Worm (Caenorhabditis elegans) whole organism, early embryonic: ENCODE results near the gene nhr-264.

Source experiments
- B0310.2 ChIP-seq: sonication (generic microtip); optimal IDR thresholded peaks from 2 replicates; lab custom pipeline; 2016; ENCODE audit warnings: mild to moderate bottlenecking, missing genetic modification characterization, missing compliant biosample characterization
- F13C5.2 ChIP-seq: sonication (generic microtip); optimal IDR thresholded peaks from 2 replicates; lab custom pipeline; 2017; ENCODE audit warnings: mild to moderate bottlenecking, missing genetic modification characterization, inconsistent platforms, missing compliant biosample characterization
- ama-1 ChIP-seq: fragments of 150-350 bp; optimal IDR thresholded peaks from 2 replicates; lab custom pipeline; 2014
- ceh-36 ChIP-seq: sonication (generic microtip); optimal IDR thresholded peaks from 2 replicates; lab custom pipeline; 2016; ENCODE audit warnings: missing genetic modification characterization, inconsistent platforms, missing compliant biosample characterization
- ets-7 ChIP-seq: sonication (generic microtip); optimal IDR thresholded peaks from 2 replicates; lab custom pipeline; 2016; ENCODE audit warnings: missing genotype, missing genetic modification characterization, missing compliant biosample characterization
- hmg-4 ChIP-seq: fragments of 200-800 bp; sonication (Bioruptor generic); optimal IDR thresholded peaks from 2 replicates; lab custom pipeline; 2018; ENCODE audit warnings: mild to moderate bottlenecking, missing genetic modification characterization, missing compliant biosample characterization
- hnd-1 ChIP-seq: sonication (generic microtip); optimal IDR thresholded peaks from 2 replicates; lab custom pipeline; 2016; ENCODE audit warnings: missing genetic modification characterization, missing compliant biosample characterization

DNA sequence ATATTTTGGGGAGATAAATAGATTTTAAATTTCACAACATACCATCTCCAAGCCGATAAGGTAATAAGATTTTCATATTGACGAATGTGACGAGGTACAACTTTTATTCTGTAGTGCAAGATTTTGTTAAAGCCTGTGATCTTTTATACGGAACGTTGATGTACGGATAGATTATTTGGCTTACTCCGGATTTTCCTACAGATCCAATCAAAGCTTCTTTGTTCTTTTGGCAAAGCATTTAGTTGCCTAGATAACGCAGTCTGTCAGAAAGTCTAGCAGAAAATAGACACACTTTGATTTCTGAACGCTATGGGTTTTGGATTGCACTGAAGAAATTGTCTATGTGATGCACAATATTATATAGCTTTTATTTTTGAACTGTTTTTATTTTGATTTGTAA lies 5.4 kb upstream of the nhr-264 start, which contains the start of gene F49C12.2:
- TF ChIP-seq ets-7 (tag; lab: Kevin White, UChicago) (no peak), ama-1 (lab: Kevin White, UChicago) (no peak), hmg-4 (GFP tag; lab: Kevin White, UChicago) (no peak), B0310.2 (tag; lab: Kevin White, UChicago) (no peak), F13C5.2 (no peak), ceh-36 (tag; lab: Kevin White, UChicago) (no peak), hnd-1 (tag; lab: Kevin White, UChicago) (no peak)
